Fruit fly (Drosophila melanogaster) whole organism, embryonic: ENCODE measurements around the gene pyx.

Source experiments
- ATbp ChIP-seq: fragments of 200-800 bp; sonication (Bioruptor generic); optimal IDR thresholded peaks from 2 replicates; lab custom pipeline; 2017; ENCODE audit warnings: missing biosample characterization, mild to moderate bottlenecking, missing genetic modification characterization, missing genetic modification reagents
- Antp ChIP-seq: fragments of 200-800 bp; sonication (Bioruptor generic); optimal IDR thresholded peaks from 3 replicates; lab custom pipeline; 2016; ENCODE audit warnings: missing biosample characterization, missing genetic modification characterization
- Bteb2 ChIP-seq: fragments of 200-800 bp; sonication (Bioruptor generic); optimal IDR thresholded peaks from 2 replicates; lab custom pipeline; 2016; ENCODE audit warnings: missing biosample characterization, missing genetic modification characterization
- CG10431 ChIP-seq: fragments of 200-800 bp; sonication (Bioruptor generic); optimal IDR thresholded peaks from 3 replicates; lab custom pipeline; 2018; ENCODE audit warnings: missing biosample characterization, mild to moderate bottlenecking, missing genetic modification characterization
- CG11456 ChIP-seq: fragments of 200-800 bp; sonication (Bioruptor generic); IDR thresholded peaks from 3 replicates; pipeline ENCODE4 v1.3.6; 2022; ENCODE audit warnings: missing biosample characterization, missing genetic modification characterization
- CG11696 ChIP-seq: fragments of 200-800 bp; sonication (Bioruptor generic); IDR thresholded peaks from 2 replicates; pipeline ENCODE4 v1.3.6; 2022; ENCODE audit warnings: missing biosample characterization, missing genetic modification characterization
- CG12769 ChIP-seq: fragments of 200-800 bp; sonication (Bioruptor generic); optimal IDR thresholded peaks from 2 replicates; lab custom pipeline; 2019; ENCODE audit warnings: missing biosample characterization, mild to moderate bottlenecking, missing genetic modification characterization, moderate library complexity
- CG13424 ChIP-seq: fragments of 200-800 bp; sonication (Bioruptor generic); optimal IDR thresholded peaks from 2 replicates; lab custom pipeline; 2019; ENCODE audit warnings: missing biosample characterization, mild to moderate bottlenecking, missing genetic modification characterization, moderate library complexity
- CG13775 ChIP-seq: fragments of 200-800 bp; sonication (Bioruptor generic); optimal IDR thresholded peaks from 3 replicates; lab custom pipeline; 2017; ENCODE audit warnings: missing biosample characterization, mild to moderate bottlenecking, missing genetic modification characterization
- CG14014 ChIP-seq: fragments of 200-800 bp; sonication (Bioruptor generic); IDR thresholded peaks from 2 replicates; pipeline ENCODE4 v1.3.6; 2022; ENCODE audit warnings: missing biosample characterization, missing genetic modification characterization
- CG15269 ChIP-seq: fragments of 200-800 bp; sonication (Bioruptor generic); optimal IDR thresholded peaks from 2 replicates; lab custom pipeline; 2018; ENCODE audit warnings: missing biosample characterization, mild to moderate bottlenecking, missing genetic modification characterization, moderate library complexity
- CG18011 ChIP-seq: fragments of 200-800 bp; sonication (Bioruptor generic); optimal IDR thresholded peaks from 2 replicates; lab custom pipeline; 2017; ENCODE audit warnings: missing biosample characterization, missing genetic modification characterization, mild to moderate bottlenecking, moderate library complexity, missing genotype
- CG1832 ChIP-seq: fragments of 200-800 bp; sonication (Bioruptor generic); optimal IDR thresholded peaks from 2 replicates; lab custom pipeline; 2017; ENCODE audit warnings: missing biosample characterization, mild to moderate bottlenecking, missing genetic modification characterization, inconsistent platforms
- CG18599 ChIP-seq: fragments of 200-800 bp; sonication (Bioruptor generic); optimal IDR thresholded peaks from 3 replicates; lab custom pipeline; 2017; ENCODE audit warnings: missing biosample characterization, missing genetic modification characterization, mild to moderate bottlenecking, moderate library complexity, missing genetic modification reagents
- CG4282 ChIP-seq: fragments of 200-800 bp; sonication (Bioruptor generic); optimal IDR thresholded peaks from 2 replicates; lab custom pipeline; 2016; ENCODE audit warnings: missing biosample characterization, missing genetic modification characterization
- CG4328 ChIP-seq: fragments of 200-800 bp; sonication (Bioruptor generic); optimal IDR thresholded peaks from 3 replicates; lab custom pipeline; 2017; ENCODE audit warnings: missing biosample characterization, missing genetic modification reagents, missing genetic modification characterization
- CG4730 ChIP-seq: fragments of 200-800 bp; sonication (Bioruptor generic); IDR thresholded peaks from 2 replicates; pipeline ENCODE4 v1.3.6; 2022; ENCODE audit warnings: missing biosample characterization, missing genetic modification characterization
- CG4820 ChIP-seq: fragments of 200-800 bp; sonication (Bioruptor generic); optimal IDR thresholded peaks from 3 replicates; lab custom pipeline; 2016; ENCODE audit warnings: missing biosample characterization, missing genetic modification characterization
- CG6272 ChIP-seq: fragments of 200-800 bp; sonication (Bioruptor generic); IDR thresholded peaks from 2 replicates; pipeline ENCODE4 v1.3.6; 2022; ENCODE audit warnings: missing biosample characterization, missing genetic modification characterization
- CG6683 ChIP-seq: fragments of 200-800 bp; sonication (Bioruptor generic); optimal IDR thresholded peaks from 2 replicates; lab custom pipeline; 2017; ENCODE audit warnings: missing biosample characterization, mild to moderate bottlenecking, missing genetic modification characterization, missing genetic modification reagents
- CG6813 ChIP-seq: fragments of 200-800 bp; sonication (Bioruptor generic); optimal IDR thresholded peaks from 2 replicates; lab custom pipeline; 2017; ENCODE audit warnings: missing biosample characterization, missing genetic modification characterization, mild to moderate bottlenecking, moderate library complexity, missing genetic modification reagents
- CG7963 ChIP-seq: fragments of 200-800 bp; sonication (Bioruptor generic); IDR thresholded peaks from 3 replicates; pipeline ENCODE4 v1.3.6; 2022; ENCODE audit warnings: missing biosample characterization, missing genetic modification characterization; ENCODE audit not compliant: partially characterized antibody
- CG8089 ChIP-seq: fragments of 200-800 bp; sonication (Bioruptor generic); optimal IDR thresholded peaks from 3 replicates; lab custom pipeline; 2016; ENCODE audit warnings: missing biosample characterization, missing genetic modification characterization
- CG8388 ChIP-seq: fragments of 200-800 bp; sonication (Bioruptor generic); optimal IDR thresholded peaks from 2 replicates; lab custom pipeline; 2019; ENCODE audit warnings: missing biosample characterization, mild to moderate bottlenecking, missing genetic modification characterization, moderate library complexity
- Dip3 ChIP-seq: fragments of 200-800 bp; sonication (Bioruptor generic); optimal IDR thresholded peaks from 3 replicates; lab custom pipeline; 2016; ENCODE audit warnings: missing biosample characterization, missing genetic modification characterization
- Gsc ChIP-seq: fragments of 200-800 bp; sonication (Bioruptor generic); IDR thresholded peaks from 2 replicates; pipeline ENCODE4 v1.3.6; 2022; ENCODE audit warnings: missing biosample characterization, missing genetic modification characterization
- MTF-1 ChIP-seq: fragments of 200-800 bp; sonication (Bioruptor generic); optimal IDR thresholded peaks from 2 replicates; lab custom pipeline; 2018; ENCODE audit warnings: missing biosample characterization, mild to moderate bottlenecking, missing genetic modification characterization, borderline replicate concordance
- Med ChIP-seq: fragments of 200-800 bp; sonication (Bioruptor generic); peaks from one replicate; lab custom pipeline; 2016; ENCODE audit warnings: missing biosample characterization, missing genetic modification characterization, mild to moderate bottlenecking, inconsistent platforms, moderate library complexity
- Nf-YB ChIP-seq: fragments of 200-800 bp; sonication (Bioruptor generic); optimal IDR thresholded peaks from 3 replicates; lab custom pipeline; 2019; ENCODE audit warnings: missing biosample characterization, mild to moderate bottlenecking, missing genetic modification characterization, moderate library complexity
- Oaz ChIP-seq: fragments of 200-800 bp; sonication (Bioruptor generic); IDR thresholded peaks from 2 replicates; pipeline ENCODE4 v1.3.6; 2022; ENCODE audit warnings: missing biosample characterization, missing genetic modification characterization
- Sin3A ChIP-seq: fragments of >200 bp; optimal IDR thresholded peaks from 2 replicates; lab custom pipeline; 2018
- Sox102F ChIP-seq: fragments of 200-800 bp; sonication (Bioruptor generic); optimal IDR thresholded peaks from 2 replicates; lab custom pipeline; 2018; ENCODE audit warnings: missing biosample characterization, mild to moderate bottlenecking, missing genetic modification characterization, moderate library complexity
- TFAM ChIP-seq: fragments of 200-800 bp; sonication (Bioruptor generic); optimal IDR thresholded peaks from 2 replicates; lab custom pipeline; 2017; ENCODE audit warnings: missing biosample characterization, missing genetic modification characterization, inconsistent platforms
- dmrt99B ChIP-seq: fragments of 200-800 bp; sonication (Bioruptor generic); optimal IDR thresholded peaks from 2 replicates; lab custom pipeline; 2018; ENCODE audit warnings: missing biosample characterization, mild to moderate bottlenecking, missing genetic modification characterization, moderate library complexity
- fru ChIP-seq: fragments of >200 bp; optimal IDR thresholded peaks from 2 replicates; lab custom pipeline; 2017
- gem ChIP-seq: fragments of 200-800 bp; sonication (Bioruptor generic); optimal IDR thresholded peaks from 2 replicates; lab custom pipeline; 2019; ENCODE audit warnings: missing biosample characterization, mild to moderate bottlenecking, missing genetic modification characterization, moderate library complexity
- hb ChIP-seq: fragments of 200-800 bp; sonication (Bioruptor generic); IDR thresholded peaks from 3 replicates; pipeline ENCODE4 v1.3.6; 2022; ENCODE audit warnings: missing biosample characterization, missing genetic modification characterization; ENCODE audit not compliant: partially characterized antibody
- kah ChIP-seq: fragments of 200-800 bp; sonication (Bioruptor generic); optimal IDR thresholded peaks from 2 replicates; lab custom pipeline; 2018; ENCODE audit warnings: missing biosample characterization, mild to moderate bottlenecking, missing genetic modification characterization
- klu ChIP-seq: fragments of 200-800 bp; sonication (Bioruptor generic); IDR thresholded peaks from 2 replicates; pipeline ENCODE4 v1.3.6; 2022; ENCODE audit warnings: missing biosample characterization, missing genetic modification characterization
- lbe ChIP-seq: fragments of 200-800 bp; sonication (Bioruptor generic); optimal IDR thresholded peaks from 2 replicates; lab custom pipeline; 2016; ENCODE audit warnings: missing biosample characterization, mild to moderate bottlenecking, missing genetic modification characterization
- p53 ChIP-seq: fragments of 200-800 bp; sonication (Bioruptor generic); optimal IDR thresholded peaks from 2 replicates; lab custom pipeline; 2016; ENCODE audit warnings: missing biosample characterization, missing genetic modification characterization
- pan ChIP-seq, 4 experiments: fragments of >200 bp in 3 of 4; fragments of 200-800 bp in 1 of 4; sonication (Bioruptor generic) in 1 of 4; optimal IDR thresholded peaks in 3 of 4; IDR thresholded peaks in 1 of 4; 2 replicates each; pipeline versions ENCODE4 v1.3.6 to Lab custom; 2017 to 2022; ENCODE audit warnings: missing biosample characterization in 2 of 4, missing genetic modification characterization in 2 of 4, mixed read lengths in 1 of 4
- sisA ChIP-seq: fragments of 200-800 bp; sonication (Bioruptor generic); IDR thresholded peaks from 2 replicates; pipeline ENCODE4 v1.3.6; 2022; ENCODE audit warnings: missing biosample characterization, missing genetic modification characterization
- stc ChIP-seq: fragments of 200-800 bp; sonication (Bioruptor generic); IDR thresholded peaks from 2 replicates; pipeline ENCODE4 v1.3.6; 2022; ENCODE audit warnings: missing biosample characterization, missing genetic modification characterization
- tin ChIP-seq: fragments of 200-800 bp; sonication (Bioruptor generic); optimal IDR thresholded peaks from 3 replicates; lab custom pipeline; 2016; ENCODE audit warnings: missing biosample characterization, missing genetic modification characterization
- toy ChIP-seq: fragments of 200-800 bp; sonication (Bioruptor generic); IDR thresholded peaks from 2 replicates; pipeline ENCODE4 v1.3.6; 2022; ENCODE audit warnings: missing biosample characterization, missing genetic modification characterization
- tx ChIP-seq: fragments of 200-800 bp; sonication (Bioruptor generic); optimal IDR thresholded peaks from 2 replicates; lab custom pipeline; 2016; ENCODE audit warnings: missing biosample characterization, missing genetic modification characterization
- zen ChIP-seq: fragments of 200-800 bp; sonication (Bioruptor generic); optimal IDR thresholded peaks from 3 replicates; lab custom pipeline; 2018; ENCODE audit warnings: missing biosample characterization, mild to moderate bottlenecking, missing genetic modification characterization, moderate library complexity

Gene pyx

dm6 chr3L:224004-224951 is 1.4 kb upstream of the pyx start (continued):
- TF ChIP-seq CG8388 = no peak
- peak; percentile 4 for TF ChIP-seq CG8089 (GFP tag; lab: Kevin White, UChicago)
- TF ChIP-seq CG18011 = no peak
- TF ChIP-seq CG15269 = no peak
- no peak for TF ChIP-seq Bteb2 (GFP tag; lab: Kevin White, UChicago)
- TF ChIP-seq CG4730 = no peak
- TF ChIP-seq CG6683 (GFP tag; lab: Kevin White, UChicago) = no peak
- no peak for TF ChIP-seq zen (tag; lab: Kevin White, UChicago)
- TF ChIP-seq CG7963 (GFP tag; lab: Robert Waterston, UW) = no peak
- TF ChIP-seq toy (GFP tag; lab: Robert Waterston, UW) = no peak
- TF ChIP-seq CG10431 (GFP tag; lab: Kevin White, UChicago) = peak; percentile 58
- TF ChIP-seq CG4282 = peak; percentile 42
- TF ChIP-seq sisA (GFP tag; lab: Robert Waterston, UW) = no peak
- no peak for TF ChIP-seq hb (GFP tag; lab: Robert Waterston, UW)
- TF ChIP-seq CG18599 (GFP tag; lab: Kevin White, UChicago) = peak; percentile 28
- no peak for TF ChIP-seq Dip3 (GFP tag; lab: Kevin White, UChicago)
- no peak for TF ChIP-seq tx
- no peak for TF ChIP-seq Nf-YB (GFP tag; lab: Kevin White, UChicago)
- TF ChIP-seq CG1832 = peak; percentile 52
- no peak for TF ChIP-seq CG4820 (GFP tag; lab: Kevin White, UChicago)
- TF ChIP-seq CG14014 (GFP tag; lab: Robert Waterston, UW) = peak; percentile 32; the same call in 1 of the 2 replicates
- TF ChIP-seq Oaz = no peak
- peak; percentile 57 for TF ChIP-seq MTF-1 (GFP tag; lab: Kevin White, UChicago)
- no peak for TF ChIP-seq Gsc (GFP tag; lab: Robert Waterston, UW)
- no peak; the same call in 1 of the 2 replicates for TF ChIP-seq stc (GFP tag; lab: Robert Waterston, UW)
- TF ChIP-seq lbe = peak; percentile 4
- peak; percentile 16 for TF ChIP-seq CG12769 (tag; lab: Kevin White, UChicago)
- TF ChIP-seq tin (GFP tag; lab: Kevin White, UChicago) = no peak
- no peak for TF ChIP-seq ATbp
- no peak for TF ChIP-seq CG11696 (GFP tag; lab: Robert Waterston, UW)
- TF ChIP-seq klu = no peak
- TF ChIP-seq CG13424 (tag; lab: Kevin White, UChicago) = no peak
- TF ChIP-seq Sin3A (lab: Kevin White, UChicago) = no peak
- no peak for TF ChIP-seq pan (optimal IDR thresholded peaks at IDR 0.05; lab: Kevin White, UChicago)
- peak in 1 of 2 experiments; percentile 48 for TF ChIP-seq pan (GFP tag; optimal IDR thresholded peaks at IDR 0.05 in 1 of 2, IDR thresholded peaks at IDR 0.05 in 1 of 2)
- TF ChIP-seq CG6813 (GFP tag; lab: Kevin White, UChicago) = peak; percentile 40
- TF ChIP-seq Sox102F (GFP tag; lab: Kevin White, UChicago) = no peak
- TF ChIP-seq kah (GFP tag; lab: Kevin White, UChicago) = no peak
- 0 out of 2 replicates have a peak, but pooled peaks have one; percentile 21 for TF ChIP-seq CG6272 (GFP tag; lab: Robert Waterston, UW)
- no peak for TF ChIP-seq fru (lab: Kevin White, UChicago)
- TF ChIP-seq CG11456 (GFP tag; lab: Robert Waterston, UW) = peak; percentile 57; the same call in 2 of the 3 replicates
- TF ChIP-seq p53 (GFP tag; lab: Kevin White, UChicago) = no peak
- TF ChIP-seq CG13775 (GFP tag; lab: Kevin White, UChicago) = peak; percentile 29
- no peak for TF ChIP-seq gem (tag; lab: Kevin White, UChicago)
- TF ChIP-seq Antp (GFP tag; lab: Kevin White, UChicago) = peak; percentile 38
- peak; percentile 85 for TF ChIP-seq Med (GFP tag; lab: Kevin White, UChicago)
- TF ChIP-seq TFAM (GFP tag; lab: Kevin White, UChicago) = no peak
- TF ChIP-seq CG4328 (GFP tag; lab: Kevin White, UChicago) = peak; percentile 17
- no peak for TF ChIP-seq dmrt99B
